Fruit fly (Drosophila melanogaster) S2 (cell line): ENCODE measurements around the gene axo.

ENCODE experiments used
- CG8478 ChIP-seq: fragments of >200 bp; optimal IDR thresholded peaks from 2 replicates; lab custom pipeline; 2018
- CTCF ChIP-seq, 2 experiments: fragments of >200 bp; optimal IDR thresholded peaks; 2 replicates each; lab custom pipeline; 2018

Gene axo

dm6 chr3L:4694823-4695222 is 7.7 kb upstream of the axo start, which contains the start of gene CG15876:
Gene CG15876, minus strand, starts transcription at chr3L:4694845.
- TF ChIP-seq CG8478 (no peak), CTCF (optimal IDR thresholded peaks at IDR 0.05; lab: Kevin White, UChicago) (no peak)

dm6 chr3L:4692177-4693134 is 5.3 kb upstream of the axo start, which contains the start of gene RhoGEF64C:
Gene RhoGEF64C, plus strand, starts transcription at chr3L:4692783.
- TF ChIP-seq CTCF (optimal IDR thresholded peaks at IDR 0.05; lab: Kevin White, UChicago) (no peak), CG8478 (no peak)

- TF ChIP-seq CTCF (optimal IDR thresholded peaks at IDR 0.05; lab: Kevin White, UChicago) (no peak), CG8478 (no peak)
Measured at dm6 chr3L:4691775-4692174, 4.7 kb upstream of the axo start.

dm6 chr3L:4690698-4691097 is 3.6 kb upstream of the axo start:
- TF ChIP-seq CTCF (optimal IDR thresholded peaks at IDR 0.05; lab: Kevin White, UChicago) (peak; percentile 89), CG8478 (no peak)

- TF ChIP-seq CTCF (optimal IDR thresholded peaks at IDR 0.05; lab: Kevin White, UChicago) (no peak), CG8478 (no peak)
Measured at dm6 chr3L:4689970-4690369, 2.9 kb upstream of the axo start, which contains the start of gene CG18418. Gene CG18418, minus strand, starts transcription at chr3L:4690070.

- TF ChIP-seq CG8478 = no peak
- TF ChIP-seq CTCF (optimal IDR thresholded peaks at IDR 0.05; lab: Kevin White, UChicago) = no peak
Measured at dm6 chr3L:4688674-4689073, 1.6 kb upstream of the axo start, which contains the start of gene CG7514. Gene CG7514, minus strand, starts transcription at chr3L:4688774.

dm6 chr3L:4686609-4687008 is 508 bp downstream of the axo start:
- TF ChIP-seq CG8478 (no peak), CTCF (optimal IDR thresholded peaks at IDR 0.05; lab: Kevin White, UChicago) (no peak)

- TF ChIP-seq CTCF (optimal IDR thresholded peaks at IDR 0.05; lab: Kevin White, UChicago) = no peak
- TF ChIP-seq CG8478 = no peak
Measured at dm6 chr3L:4686050-4686449, 1.1 kb downstream of the axo start.

dm6 chr3L:4684622-4685276 is 2.4 kb downstream of the axo start:
- TF ChIP-seq CG8478 (no peak), CTCF (optimal IDR thresholded peaks at IDR 0.05; lab: Kevin White, UChicago) (no peak)

- no peak for TF ChIP-seq CTCF (optimal IDR thresholded peaks at IDR 0.05; lab: Kevin White, UChicago)
- no peak for TF ChIP-seq CG8478
Measured at dm6 chr3L:4679063-4679462, 8.1 kb downstream of the axo start.

dm6 chr3L:4677532-4677931 is 9.6 kb downstream of the axo start, which contains the start of gene CG34266:
Gene CG34266, plus strand, starts transcription at chr3L:4677832.
- TF ChIP-seq CTCF (optimal IDR thresholded peaks at IDR 0.05; lab: Kevin White, UChicago) = no peak
- TF ChIP-seq CG8478 = no peak

- no peak for TF ChIP-seq CG8478
- TF ChIP-seq CTCF (optimal IDR thresholded peaks at IDR 0.05; lab: Kevin White, UChicago) = no peak
Measured at dm6 chr3L:4667289-4667688, 19.8 kb downstream of the axo start, which contains the start of gene CG32236. Gene CG32236, minus strand, starts transcription at chr3L:4667389.

dm6 chr3L:4647976-4648375 is 39.1 kb downstream of the axo start, which contains the start of gene TTLL1B:
Gene TTLL1B, plus strand, starts transcription at chr3L:4648276.
- TF ChIP-seq CTCF (optimal IDR thresholded peaks at IDR 0.05; lab: Kevin White, UChicago) = no peak
- TF ChIP-seq CG8478 = no peak

dm6 chr3L:4634689-4635088 is 52.4 kb downstream of the axo start, which contains the start of gene CG13716:
Gene CG13716, minus strand, starts transcription at chr3L:4634789.
- TF ChIP-seq CG8478 = no peak
- TF ChIP-seq CTCF (optimal IDR thresholded peaks at IDR 0.05; lab: Kevin White, UChicago) = no peak

- TF ChIP-seq CG8478 (no peak), CTCF (optimal IDR thresholded peaks at IDR 0.05; lab: Kevin White, UChicago) (no peak)
Measured at dm6 chr3L:4627012-4627411, 60.1 kb downstream of the axo start.

dm6 chr3L:4626434-4626833 is 60.7 kb downstream of the axo start, which contains the start of gene HDAC1:
Gene HDAC1, plus strand, starts transcription at chr3L:4626734.
- TF ChIP-seq CTCF (optimal IDR thresholded peaks at IDR 0.05; lab: Kevin White, UChicago) = no peak
- TF ChIP-seq CG8478 = no peak
